Fruit fly (Drosophila melanogaster): ENCODE data around the gene CG13000.

CG13000 gene

dm6 chrX:16934430-16934829 is 13.8 kb downstream of the CG13000 start:
- TF ChIP-seq ss (GFP tag; optimal IDR thresholded peaks at IDR 0.05) (no peak), CG1621 (tag; optimal IDR thresholded peaks at IDR 0.05) (no peak), CG8632 (GFP tag; optimal IDR thresholded peaks at IDR 0.05) (no peak), dsx (GFP tag; optimal IDR thresholded peaks at IDR 0.05; ENCODE audit: poor library complexity, severe bottlenecking) (no peak), CG7368 (GFP tag; optimal IDR thresholded peaks at IDR 0.05) (no peak), achi (GFP tag; optimal IDR thresholded peaks at IDR 0.05) (no peak), CG8319 (GFP tag; optimal IDR thresholded peaks at IDR 0.05) (no peak), vri (GFP tag; optimal IDR thresholded peaks at IDR 0.05) (no peak), CG10631 (GFP tag; optimal IDR thresholded peaks at IDR 0.05) (no peak)

dm6 chrX:16932820-16933386 is 15.4 kb downstream of the CG13000 start:
- TF ChIP-seq net (GFP tag; optimal IDR thresholded peaks at IDR 0.05) (no peak), topi (GFP tag; optimal IDR thresholded peaks at IDR 0.05) (peak; percentile 47), CG8119 (GFP tag; IDR thresholded peaks at IDR 0.05) (peak; percentile 62), Ets21C (GFP tag; optimal IDR thresholded peaks at IDR 0.05) (peak; percentile 20), CG7368 (GFP tag; optimal IDR thresholded peaks at IDR 0.05) (no peak), CG3032 (tag; optimal IDR thresholded peaks at IDR 0.05) (peak; percentile 31), CG6276 (GFP tag; optimal IDR thresholded peaks at IDR 0.05) (peak; percentile 28), CG10631 (GFP tag; optimal IDR thresholded peaks at IDR 0.05) (peak; percentile 4), Lpt (GFP tag; optimal IDR thresholded peaks at IDR 0.05) (no peak), Smox (GFP tag; optimal IDR thresholded peaks at IDR 0.05) (peak; percentile 27), CG32006 (GFP tag; optimal IDR thresholded peaks at IDR 0.05) (peak; percentile 66), eg (GFP tag; IDR thresholded peaks at IDR 0.05) (peak; percentile 39; the same call in 1 of the 3 replicates), Met (GFP tag; optimal IDR thresholded peaks at IDR 0.05) (peak; percentile 52), CG9139 (GFP tag; optimal IDR thresholded peaks at IDR 0.05) (no peak), CG11902 (GFP tag; optimal IDR thresholded peaks at IDR 0.05) (peak; percentile 10), dsx (GFP tag; optimal IDR thresholded peaks at IDR 0.05; ENCODE audit: poor library complexity, severe bottlenecking) (peak; percentile 5), Eip78C (GFP tag) (peak; percentile 66), CG15336 (GFP tag; IDR thresholded peaks at IDR 0.05) (peak; percentile 44; the same call in 1 of the 2 replicates), CG34406 (GFP tag; optimal IDR thresholded peaks at IDR 0.05) (peak; percentile 24), salr (GFP tag; optimal IDR thresholded peaks at IDR 0.05) (peak in 1 of 2 experiments; percentile 23), Hr4 (GFP tag; optimal IDR thresholded peaks at IDR 0.05) (peak; percentile 15), CG6808 (GFP tag; optimal IDR thresholded peaks at IDR 0.05) (no peak), CG4318 (GFP tag; optimal IDR thresholded peaks at IDR 0.05) (peak; percentile 37), CG11294 (GFP tag; IDR thresholded peaks at IDR 0.05) (no peak), pdm3 (GFP tag; optimal IDR thresholded peaks at IDR 0.05) (peak; percentile 29), CG31627 (GFP tag; optimal IDR thresholded peaks at IDR 0.05) (peak; percentile 26), Eip75B (GFP tag; optimal IDR thresholded peaks at IDR 0.05) (peak; percentile 18), lz (GFP tag; optimal IDR thresholded peaks at IDR 0.05) (peak; percentile 11), Hr39 (GFP tag; optimal IDR thresholded peaks at IDR 0.05) (peak; percentile 27), CG11762 (GFP tag; optimal IDR thresholded peaks at IDR 0.05; ENCODE audit: insufficient read depth) (peak; percentile 29), Hr38 (GFP tag; optimal IDR thresholded peaks at IDR 0.05) (no peak), esn (GFP tag; optimal IDR thresholded peaks at IDR 0.05) (peak; percentile 28), achi (GFP tag; optimal IDR thresholded peaks at IDR 0.05) (peak; percentile 3), Ets96B (tag; optimal IDR thresholded peaks at IDR 0.05) (no peak), cyc (GFP tag; optimal IDR thresholded peaks at IDR 0.05) (peak; percentile 19), acj6 (GFP tag; optimal IDR thresholded peaks at IDR 0.05) (peak; percentile 14), OdsH (GFP tag; optimal IDR thresholded peaks at IDR 0.05) (peak; percentile 34), CG3919 (GFP tag; optimal IDR thresholded peaks at IDR 0.05) (peak; percentile 6)

Measured in whole organism, prepupa.